Worm (Caenorhabditis elegans) whole organism, dauer: ENCODE data around the gene hum-8.
"Not testable (repeated sequence)": the region's sequence is repeated elsewhere in the genome, so short reads cannot be mapped to it uniquely, and the experiment has no call there.

Experiments
- unc-62 ChIP-seq: sonication (generic microtip); optimal IDR thresholded peaks from 2 replicates; lab custom pipeline; 2017; ENCODE audit warnings: missing biosample characterization, missing genetic modification reagents, missing genetic modification characterization

hum-8 gene

DNA sequence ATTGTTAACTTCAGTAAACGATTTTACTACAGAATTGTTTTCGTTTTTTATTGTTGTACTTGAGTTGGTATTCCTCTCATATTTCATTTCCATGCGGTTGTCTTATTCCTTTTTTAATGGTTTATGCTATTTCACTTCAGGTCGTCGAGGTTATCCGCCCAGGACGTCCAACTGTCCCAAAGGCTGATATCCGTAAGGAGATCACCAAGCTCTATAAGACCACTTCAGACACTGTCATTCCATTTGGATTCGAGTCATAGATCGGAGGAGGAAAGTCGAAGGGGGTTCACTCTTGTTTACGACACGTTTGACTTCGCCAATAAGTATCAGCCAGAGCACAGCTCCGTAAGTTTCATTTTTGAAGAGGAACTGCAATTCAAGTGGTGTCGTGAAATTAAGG is 53.8 kb downstream of the hum-8 start, which contains the start of gene T07A9.14:
TSS of gene T07A9.14 (plus strand) at position 124 of the 400 bp plus-strand sequence.
- no peak for TF ChIP-seq unc-62 (GFP tag; lab: Kevin White, UChicago)

DNA sequence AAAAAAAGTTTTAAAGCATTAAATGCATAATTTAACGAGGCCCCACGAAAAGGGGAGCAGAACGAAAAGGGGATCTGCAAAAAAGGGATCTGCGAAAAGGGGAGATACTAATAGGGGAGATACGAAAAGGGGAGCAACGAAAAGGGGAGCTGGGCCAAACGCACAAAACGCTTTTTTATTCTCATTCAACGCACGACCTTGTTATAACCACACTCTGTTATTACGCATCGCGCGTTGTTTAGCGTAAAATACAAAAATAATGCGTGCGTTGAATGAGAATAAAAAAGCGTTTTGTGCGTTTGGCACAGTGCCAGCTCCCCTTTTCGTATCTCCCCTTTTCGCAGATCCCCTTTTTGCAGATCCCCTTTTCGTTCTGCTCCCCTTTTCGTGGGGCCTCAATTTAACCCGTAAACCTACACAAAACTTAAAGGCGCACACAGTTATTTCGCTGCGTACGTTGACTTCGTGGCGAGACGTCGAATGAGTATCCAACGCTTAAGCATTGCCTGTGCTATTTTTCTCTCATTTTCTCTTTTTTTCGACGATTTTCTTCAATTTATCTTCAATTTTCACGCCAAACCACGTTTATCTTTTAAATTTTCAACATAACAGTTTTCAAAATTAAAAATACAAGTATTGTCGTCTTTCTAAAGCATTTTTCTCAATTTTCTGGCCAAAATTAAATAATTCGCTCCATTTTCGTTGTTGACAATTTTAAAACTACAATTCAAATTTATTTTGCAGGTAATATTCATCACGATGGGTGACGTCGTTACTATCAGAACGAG is 55.0 kb downstream of the hum-8 start, which contains the start of gene rps-24:
TSS of gene rps-24 (plus strand) at position 738 of the 788 bp plus-strand sequence.
- not testable (repeated sequence) for TF ChIP-seq unc-62 (GFP tag; lab: Kevin White, UChicago)

DNA sequence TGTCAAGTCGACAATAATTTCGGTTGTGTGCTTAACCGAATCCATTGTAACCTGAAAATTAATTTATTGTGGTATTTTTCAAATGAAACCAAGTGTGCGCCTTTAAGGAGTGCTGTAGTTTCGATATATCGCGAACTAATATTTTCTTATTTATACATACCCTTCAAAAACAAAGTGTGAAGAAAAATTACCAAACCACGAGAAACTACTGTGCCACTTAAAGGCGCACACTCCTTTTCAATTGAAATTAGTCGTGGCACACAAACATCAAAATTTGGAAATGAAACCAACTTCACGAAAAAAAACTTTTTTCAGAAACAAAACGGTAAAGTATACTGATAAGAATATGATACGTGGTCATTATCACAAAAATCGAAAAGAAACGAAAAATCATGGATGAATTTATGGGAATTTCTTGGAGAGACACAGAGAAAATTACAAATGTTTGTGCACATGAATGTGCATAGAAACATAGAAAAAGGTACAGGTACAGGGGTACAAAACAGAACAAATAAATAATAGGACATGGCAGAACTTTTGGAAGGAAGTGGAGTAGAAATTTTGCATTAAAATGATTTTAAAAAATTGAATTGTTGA is 57.1 kb downstream of the hum-8 start, which contains the start of gene spl-1:
TSS of gene spl-1 (minus strand) at position 51 of the 597 bp plus-strand sequence.
- TF ChIP-seq unc-62 (GFP tag; lab: Kevin White, UChicago) = no peak

DNA sequence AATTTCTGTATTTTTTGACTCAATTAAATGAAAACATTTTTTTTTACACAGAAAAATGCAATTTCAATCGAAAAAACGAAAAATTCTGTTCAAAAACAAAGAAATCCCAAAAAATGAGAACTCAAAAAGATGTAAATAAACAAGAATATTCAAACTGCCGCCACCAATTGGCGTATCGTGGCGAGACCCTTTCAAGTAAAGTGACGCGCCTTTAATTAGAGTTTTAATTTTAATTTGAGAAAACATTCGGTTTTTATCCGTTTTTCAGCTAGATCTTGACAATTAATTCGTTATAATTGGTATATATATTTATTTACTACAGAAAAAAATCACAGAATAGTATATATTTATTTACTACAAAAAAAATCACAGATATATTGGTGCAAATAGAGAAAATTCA is 60.7 kb downstream of the hum-8 start:
- no peak for TF ChIP-seq unc-62 (GFP tag; lab: Kevin White, UChicago)
